Worm (Caenorhabditis elegans) whole organism, L2 larva: ENCODE data around the gene F37B12.3.

ENCODE experiments used
- C34F6.9 ChIP-seq: fragments of 150-350 bp; optimal IDR thresholded peaks from 2 replicates; lab custom pipeline; 2014; ENCODE audit warnings: missing biosample characterization, missing genetic modification characterization
- R02D3.7 ChIP-seq: fragments of 150-350 bp; optimal IDR thresholded peaks from 2 replicates; lab custom pipeline; 2014; ENCODE audit warnings: missing biosample characterization, missing genetic modification characterization
- ZK546.5 ChIP-seq: sonication (generic microtip); optimal IDR thresholded peaks from 2 replicates; lab custom pipeline; 2017; ENCODE audit warnings: missing biosample characterization, missing genetic modification characterization
- aly-2 ChIP-seq: fragments of 150-350 bp; optimal IDR thresholded peaks from 2 replicates; lab custom pipeline; 2014; ENCODE audit warnings: missing biosample characterization, missing genetic modification characterization
- ama-1 ChIP-seq: fragments of 150-350 bp; optimal IDR thresholded peaks from 2 replicates; lab custom pipeline; 2018; ENCODE audit warnings: inconsistent platforms
- blmp-1 ChIP-seq: sonication (generic microtip); optimal IDR thresholded peaks from 2 replicates; lab custom pipeline; 2017; ENCODE audit warnings: missing genetic modification characterization, mild to moderate bottlenecking, missing compliant biosample characterization, antibody characterized with exemption, moderate library complexity; ENCODE audit not compliant: insufficient read depth
- ceh-16 ChIP-seq: fragments of 150-350 bp; optimal IDR thresholded peaks from 2 replicates; lab custom pipeline; 2014; ENCODE audit warnings: missing biosample characterization, missing genetic modification characterization
- crh-2 ChIP-seq: sonication (generic microtip); optimal IDR thresholded peaks from 2 replicates; lab custom pipeline; 2017; ENCODE audit warnings: missing biosample characterization, missing genetic modification characterization
- egl-27 ChIP-seq: sonication (generic microtip); optimal IDR thresholded peaks from 3 replicates; lab custom pipeline; 2017; ENCODE audit warnings: missing biosample characterization, missing genetic modification reagents, missing genetic modification characterization
- elt-1 ChIP-seq: fragments of 150-350 bp; optimal IDR thresholded peaks from 2 replicates; lab custom pipeline; 2014; ENCODE audit warnings: missing biosample characterization, missing genetic modification characterization
- fos-1 ChIP-seq: fragments of 150-350 bp; optimal IDR thresholded peaks from 2 replicates; lab custom pipeline; 2014; ENCODE audit warnings: missing biosample characterization, missing genetic modification characterization
- gmeb-1 ChIP-seq: fragments of 150-350 bp; optimal IDR thresholded peaks from 2 replicates; lab custom pipeline; 2014; ENCODE audit warnings: missing biosample characterization, missing genetic modification characterization
- lin-11 ChIP-seq: fragments of 150-350 bp; sonication (generic microtip); optimal IDR thresholded peaks from 2 replicates; lab custom pipeline; 2014; ENCODE audit warnings: missing biosample characterization, missing genetic modification characterization, inconsistent platforms, mixed read lengths
- lin-13 ChIP-seq: fragments of 150-350 bp; optimal IDR thresholded peaks from 2 replicates; lab custom pipeline; 2014; ENCODE audit warnings: missing biosample characterization, missing genetic modification reagents, missing genetic modification characterization
- lin-39 ChIP-seq: fragments of 150-350 bp; optimal IDR thresholded peaks from 2 replicates; lab custom pipeline; 2014; ENCODE audit warnings: missing biosample characterization, missing genetic modification reagents, missing genetic modification characterization
- lsy-2 ChIP-seq, 2 experiments: fragments of 150-350 bp in 1 of 2; sonication (generic microtip) in 1 of 2; optimal IDR thresholded peaks; 2 replicates each; lab custom pipeline; 2014 to 2017; ENCODE audit warnings: missing biosample characterization in 2 of 2, missing genetic modification characterization in 2 of 2
- mab-5 ChIP-seq: fragments of 150-350 bp; optimal IDR thresholded peaks from 2 replicates; lab custom pipeline; 2014; ENCODE audit warnings: missing biosample characterization, missing genetic modification characterization
- mbf-1 ChIP-seq: sonication (generic microtip); optimal IDR thresholded peaks from 2 replicates; lab custom pipeline; 2017; ENCODE audit warnings: missing biosample characterization, missing genetic modification characterization
- mdl-1 ChIP-seq, 2 experiments: fragments of 150-350 bp in 1 of 2; sonication (generic microtip) in 1 of 2; optimal IDR thresholded peaks; 2 replicates each; lab custom pipeline; 2017; ENCODE audit warnings: missing biosample characterization in 2 of 2, missing genetic modification characterization in 2 of 2
- nhr-10 ChIP-seq: sonication (generic microtip); optimal IDR thresholded peaks from 2 replicates; lab custom pipeline; 2017; ENCODE audit warnings: missing biosample characterization, missing genetic modification characterization
- nhr-11 ChIP-seq: fragments of 150-350 bp; optimal IDR thresholded peaks from 2 replicates; lab custom pipeline; 2014; ENCODE audit warnings: missing biosample characterization, missing genetic modification characterization
- nhr-129 ChIP-seq: fragments of 150-350 bp; optimal IDR thresholded peaks from 2 replicates; lab custom pipeline; 2014; ENCODE audit warnings: missing biosample characterization, missing genetic modification characterization
- nhr-21 ChIP-seq: fragments of 150-350 bp; optimal IDR thresholded peaks from 2 replicates; lab custom pipeline; 2014; ENCODE audit warnings: missing biosample characterization, missing genetic modification characterization
- nhr-23 ChIP-seq: fragments of 150-350 bp; optimal IDR thresholded peaks from 2 replicates; lab custom pipeline; 2014; ENCODE audit warnings: missing biosample characterization, missing genetic modification reagents, missing genetic modification characterization
- nhr-237 ChIP-seq: fragments of 150-350 bp; optimal IDR thresholded peaks from 2 replicates; lab custom pipeline; 2014; ENCODE audit warnings: missing biosample characterization, missing genetic modification characterization
- nhr-25 ChIP-seq: fragments of 150-350 bp; sonication (generic microtip); optimal IDR thresholded peaks from 3 replicates; lab custom pipeline; 2014; ENCODE audit warnings: missing biosample characterization, missing genetic modification characterization
- nhr-6 ChIP-seq: fragments of 150-350 bp; optimal IDR thresholded peaks from 2 replicates; lab custom pipeline; 2014; ENCODE audit warnings: missing biosample characterization, missing genetic modification characterization
- nhr-77 ChIP-seq: fragments of 150-350 bp; optimal IDR thresholded peaks from 2 replicates; lab custom pipeline; 2014; ENCODE audit warnings: missing biosample characterization, missing genetic modification characterization
- peb-1 ChIP-seq: fragments of 150-350 bp; optimal IDR thresholded peaks from 2 replicates; lab custom pipeline; 2014; ENCODE audit warnings: missing biosample characterization, missing genetic modification characterization
- sem-4 ChIP-seq: fragments of 150-350 bp; optimal IDR thresholded peaks from 2 replicates; lab custom pipeline; 2014; ENCODE audit warnings: missing biosample characterization, missing genetic modification reagents, missing genetic modification characterization
- skn-1 ChIP-seq: sonication (generic microtip); optimal IDR thresholded peaks from 2 replicates; lab custom pipeline; 2017; ENCODE audit warnings: missing biosample characterization, missing genetic modification characterization
- sma-3 ChIP-seq: sonication (generic microtip); optimal IDR thresholded peaks from 2 replicates; lab custom pipeline; 2016; ENCODE audit warnings: missing genetic modification reagents, missing genetic modification characterization, missing compliant biosample characterization
- sma-9 ChIP-seq, 2 experiments: fragments of 150-350 bp in 1 of 2; sonication (generic microtip) in 1 of 2; optimal IDR thresholded peaks; 2 replicates each; lab custom pipeline; 2014 to 2016; ENCODE audit warnings: missing genetic modification characterization in 2 of 2, mild to moderate bottlenecking in 1 of 2, missing biosample characterization in 1 of 2, missing compliant biosample characterization in 1 of 2, missing genetic modification reagents in 1 of 2, moderate library complexity in 1 of 2
- snpc-4 ChIP-seq: fragments of 150-350 bp; optimal IDR thresholded peaks from 2 replicates; lab custom pipeline; 2014; ENCODE audit warnings: missing biosample characterization, missing genetic modification characterization
- unc-55 ChIP-seq: fragments of 150-350 bp; sonication (generic microtip); optimal IDR thresholded peaks from 3 replicates; lab custom pipeline; 2014; ENCODE audit warnings: missing biosample characterization, missing genetic modification reagents, missing genetic modification characterization
- unc-62 ChIP-seq: fragments of 150-350 bp; optimal IDR thresholded peaks from 2 replicates; lab custom pipeline; 2014; ENCODE audit warnings: missing biosample characterization, missing genetic modification reagents, missing genetic modification characterization
- zag-1 ChIP-seq: fragments of 150-350 bp; optimal IDR thresholded peaks from 2 replicates; lab custom pipeline; 2014; ENCODE audit warnings: missing biosample characterization, missing genetic modification characterization
- ztf-11 ChIP-seq: sonication (generic microtip); optimal IDR thresholded peaks from 2 replicates; lab custom pipeline; 2017; ENCODE audit warnings: missing biosample characterization, missing genetic modification characterization

Gene F37B12.3

ce11 chrII:9057035-9057668 is 15.9 kb upstream of the F37B12.3 start, which contains the start of gene rpl-32 (continued):
- no peak for TF ChIP-seq ZK546.5 (tag; lab: Kevin White, UChicago)
- no peak for TF ChIP-seq nhr-11
- TF ChIP-seq, all 48 proteins: peak for 21

ce11 chrII:9056215-9056819 is 15.1 kb upstream of the F37B12.3 start:
- TF ChIP-seq nhr-237 (no peak), C34F6.9 (no peak), lin-13 (GFP tag; lab: Kevin White, UChicago) (no peak), mbf-1 (tag; lab: Kevin White, UChicago) (no peak), lsy-2 (tag; optimal IDR thresholded peaks at IDR 0.05; lab: Kevin White, UChicago) (no peak), blmp-1 (no peak), nhr-77 (tag; lab: Kevin White, UChicago) (no peak), ztf-11 (tag; lab: Kevin White, UChicago) (no peak), nhr-25 (tag; lab: Kevin White, UChicago) (no peak), nhr-6 (no peak), nhr-23 (tag; lab: Kevin White, UChicago) (no peak), sma-9 (GFP tag; optimal IDR thresholded peaks at IDR 0.05; lab: Kevin White, UChicago) (no peak), sma-9 (tag; optimal IDR thresholded peaks at IDR 0.05; lab: Kevin White, UChicago) (no peak), aly-2 (no peak), skn-1 (tag; lab: Kevin White, UChicago) (no peak)
- TF ChIP-seq, all 48 proteins: peak for 0

DNA sequence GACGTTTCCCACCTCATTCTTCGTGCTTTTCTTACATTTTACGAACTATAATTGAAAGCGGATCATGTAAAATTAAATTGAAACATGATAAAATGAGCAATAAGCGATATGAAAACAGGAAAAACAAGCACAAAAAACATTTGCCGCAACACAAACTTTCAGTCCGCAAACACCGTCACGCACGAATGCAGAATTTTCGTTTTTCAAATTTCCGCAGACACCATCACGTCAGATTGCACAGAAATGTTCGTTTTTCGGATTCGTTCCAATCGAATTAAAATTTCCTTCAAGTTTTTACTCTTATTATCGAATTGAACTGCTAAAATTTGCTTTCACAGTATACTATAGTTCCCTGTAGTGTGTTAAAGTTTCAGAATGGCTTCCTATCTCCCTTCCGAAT is 13.4 kb upstream of the F37B12.3 start, which contains the start of gene chmp-7:
Gene chmp-7 (plus strand): TSS at position 369 of the 400 bp plus-strand sequence.
- TF ChIP-seq nhr-6: peak; percentile 68
- peak; percentile 85 for TF ChIP-seq sem-4 (tag; lab: Kevin White, UChicago)
- peak in 1 of 2 experiments; percentile 9 for TF ChIP-seq mdl-1 (tag; optimal IDR thresholded peaks at IDR 0.05; lab: Kevin White, UChicago)
- TF ChIP-seq sma-3 (GFP tag; lab: Kevin White, UChicago): peak; percentile 79
- TF ChIP-seq nhr-21: peak; percentile 63
- TF ChIP-seq nhr-10 (tag; lab: Kevin White, UChicago): peak; percentile 33
- no peak for TF ChIP-seq nhr-25 (tag; lab: Kevin White, UChicago)
- peak; percentile 66 for TF ChIP-seq snpc-4 (tag; lab: Kevin White, UChicago)
- peak; percentile 29 for TF ChIP-seq ceh-16 (tag; lab: Kevin White, UChicago)
- peak; percentile 95 for TF ChIP-seq unc-55 (GFP tag; lab: Kevin White, UChicago)
- TF ChIP-seq ama-1 (lab: Kevin White, UChicago): peak; percentile 50
- TF ChIP-seq zag-1 (tag; lab: Kevin White, UChicago): peak; percentile 66
- peak; percentile 59 for TF ChIP-seq skn-1 (tag; lab: Kevin White, UChicago)
- TF ChIP-seq egl-27: peak; percentile 50
- TF ChIP-seq fos-1: peak; percentile 84
- peak; percentile 87 for TF ChIP-seq lin-11 (tag; lab: Kevin White, UChicago)
- no peak for TF ChIP-seq nhr-77 (tag; lab: Kevin White, UChicago)
- no peak for TF ChIP-seq R02D3.7 (tag; lab: Kevin White, UChicago)
- no peak for TF ChIP-seq peb-1 (tag; lab: Kevin White, UChicago)
- peak; percentile 88 for TF ChIP-seq gmeb-1 (tag; lab: Kevin White, UChicago)
- peak; percentile 98 for TF ChIP-seq C34F6.9
- TF ChIP-seq unc-62 (GFP tag; lab: Kevin White, UChicago): peak; percentile 20
- TF ChIP-seq nhr-11: peak; percentile 32
- no peak for TF ChIP-seq ztf-11 (tag; lab: Kevin White, UChicago)
- TF ChIP-seq sma-9 (GFP tag; optimal IDR thresholded peaks at IDR 0.05; lab: Kevin White, UChicago): peak; percentile 76
- no peak for TF ChIP-seq sma-9 (tag; optimal IDR thresholded peaks at IDR 0.05; lab: Kevin White, UChicago)
- TF ChIP-seq mab-5: peak; percentile 82
- peak; percentile 79 to 92 for TF ChIP-seq lsy-2 (tag; optimal IDR thresholded peaks at IDR 0.05; lab: Kevin White, UChicago)
- TF ChIP-seq nhr-129: peak; percentile 95
- peak; percentile 94 for TF ChIP-seq crh-2 (tag; lab: Kevin White, UChicago)
- TF ChIP-seq lin-39 (tag; lab: Kevin White, UChicago): no peak
- TF ChIP-seq blmp-1: peak; percentile 60
- no peak for TF ChIP-seq elt-1
